Fruit fly (Drosophila melanogaster) whole organism, embryonic: Measurements from ENCODE around the gene CG3078.

ENCODE experiments used
- Adf1 ChIP-seq: fragments of 200-800 bp; sonication (Bioruptor generic); IDR thresholded peaks from 2 replicates; pipeline ENCODE4 v1.3.6; 2022; ENCODE audit warnings: missing biosample characterization, missing genetic modification characterization
- Bteb2 ChIP-seq: fragments of 200-800 bp; sonication (Bioruptor generic); optimal IDR thresholded peaks from 2 replicates; lab custom pipeline; 2016; ENCODE audit warnings: missing biosample characterization, missing genetic modification characterization
- CG12391 ChIP-seq: fragments of 200-800 bp; sonication (Bioruptor generic); optimal IDR thresholded peaks from 3 replicates; lab custom pipeline; 2018; ENCODE audit warnings: missing biosample characterization, mild to moderate bottlenecking, missing genetic modification characterization, moderate library complexity
- CG13287 ChIP-seq: fragments of 200-800 bp; sonication (Bioruptor generic); IDR thresholded peaks from 2 replicates; pipeline ENCODE4 v1.3.6; 2022; ENCODE audit warnings: missing biosample characterization, missing genetic modification characterization; ENCODE audit not compliant: partially characterized antibody
- CG14441 ChIP-seq: fragments of 200-800 bp; sonication (Bioruptor generic); IDR thresholded peaks from 2 replicates; pipeline ENCODE4 v1.3.6; 2022; ENCODE audit warnings: missing biosample characterization, missing genetic modification characterization
- CG15073 ChIP-seq: fragments of 200-800 bp; sonication (Bioruptor generic); optimal IDR thresholded peaks from 2 replicates; lab custom pipeline; 2016; ENCODE audit warnings: missing biosample characterization, missing genetic modification characterization
- CG2129 ChIP-seq: fragments of 200-800 bp; sonication (Bioruptor generic); IDR thresholded peaks from 2 replicates; pipeline ENCODE4 v1.3.6; 2022; ENCODE audit warnings: missing biosample characterization, missing genetic modification characterization; ENCODE audit not compliant: partially characterized antibody
- CG2889 ChIP-seq: fragments of 200-800 bp; sonication (Bioruptor generic); IDR thresholded peaks from 3 replicates; pipeline ENCODE4 v1.3.6; 2022; ENCODE audit warnings: missing biosample characterization, missing genetic modification characterization
- CG3726 ChIP-seq: fragments of 200-800 bp; sonication (Bioruptor generic); IDR thresholded peaks from 3 replicates; pipeline ENCODE4, ENCODE4 v1.3.6; 2022; ENCODE audit warnings: missing biosample characterization, missing genetic modification characterization
- CG4360 ChIP-seq: fragments of 200-800 bp; sonication (Bioruptor generic); IDR thresholded peaks from 2 replicates; pipeline ENCODE4 v1.3.6; 2022; ENCODE audit warnings: missing biosample characterization, missing genetic modification characterization
- CG7745 ChIP-seq: fragments of 200-800 bp; sonication (Bioruptor generic); optimal IDR thresholded peaks from 2 replicates; lab custom pipeline; 2018; ENCODE audit warnings: missing biosample characterization, mild to moderate bottlenecking, missing genetic modification characterization, moderate library complexity
- Chrac-16 ChIP-seq: fragments of 200-800 bp; sonication (Bioruptor generic); optimal IDR thresholded peaks from 3 replicates; lab custom pipeline; 2016; ENCODE audit warnings: missing biosample characterization, missing genetic modification characterization
- Dbx ChIP-seq: fragments of 200-800 bp; sonication (Bioruptor generic); IDR thresholded peaks from 3 replicates; pipeline ENCODE4 v1.3.6; 2022; ENCODE audit warnings: missing biosample characterization, missing genetic modification characterization
- Fer2 ChIP-seq: fragments of 200-800 bp; sonication (Bioruptor generic); optimal IDR thresholded peaks from 2 replicates; lab custom pipeline; 2018; ENCODE audit warnings: missing biosample characterization, mild to moderate bottlenecking, missing genetic modification characterization, moderate library complexity
- Hsf ChIP-seq: fragments of 200-800 bp; sonication (Bioruptor generic); optimal IDR thresholded peaks from 3 replicates; lab custom pipeline; 2016; ENCODE audit warnings: missing biosample characterization, missing genetic modification characterization
- Kr ChIP-seq: fragments of 200-800 bp; sonication (Bioruptor generic); optimal IDR thresholded peaks from 2 replicates; lab custom pipeline; 2017; ENCODE audit warnings: missing biosample characterization, mild to moderate bottlenecking, missing genetic modification characterization
- NC2α ChIP-seq: fragments of 200-800 bp; sonication (Bioruptor generic); optimal IDR thresholded peaks from 2 replicates; lab custom pipeline; 2016; ENCODE audit warnings: missing biosample characterization, missing genetic modification characterization
- NK7.1 ChIP-seq: fragments of 200-800 bp; sonication (Bioruptor generic); optimal IDR thresholded peaks from 3 replicates; lab custom pipeline; 2016; ENCODE audit warnings: missing biosample characterization, missing genetic modification characterization
- NfI ChIP-seq: fragments of 200-800 bp; sonication (Bioruptor generic); optimal IDR thresholded peaks from 3 replicates; lab custom pipeline; 2018; ENCODE audit warnings: missing biosample characterization, mild to moderate bottlenecking, missing genetic modification characterization, moderate library complexity
- Oaz ChIP-seq: fragments of 200-800 bp; sonication (Bioruptor generic); IDR thresholded peaks from 2 replicates; pipeline ENCODE4 v1.3.6; 2022; ENCODE audit warnings: missing biosample characterization, missing genetic modification characterization
- Ravus ChIP-seq: fragments of 200-800 bp; sonication (Bioruptor generic); IDR thresholded peaks from 2 replicates; pipeline ENCODE4 v1.3.6; 2022; ENCODE audit warnings: missing biosample characterization, missing genetic modification characterization
- Sox102F ChIP-seq: fragments of 200-800 bp; sonication (Bioruptor generic); optimal IDR thresholded peaks from 2 replicates; lab custom pipeline; 2018; ENCODE audit warnings: missing biosample characterization, mild to moderate bottlenecking, missing genetic modification characterization, moderate library complexity
- Tbp ChIP-seq: fragments of >200 bp; optimal IDR thresholded peaks from 2 replicates; lab custom pipeline; 2018; ENCODE audit warnings: missing biosample characterization, missing genetic modification characterization
- abd-A ChIP-seq: fragments of 200-800 bp; sonication (Bioruptor generic); optimal IDR thresholded peaks from 3 replicates; lab custom pipeline; 2019; ENCODE audit warnings: missing biosample characterization, mild to moderate bottlenecking, missing genetic modification characterization, moderate library complexity
- chif ChIP-seq, 2 experiments: fragments of 200-800 bp; sonication (Bioruptor generic); optimal IDR thresholded peaks; 3 replicates each; lab custom pipeline; 2016; ENCODE audit warnings: missing biosample characterization in 2 of 2, missing genetic modification characterization in 2 of 2
- chm ChIP-seq: fragments of 200-800 bp; sonication (Bioruptor generic); IDR thresholded peaks from 2 replicates; pipeline ENCODE4 v1.3.6; 2022; ENCODE audit warnings: missing biosample characterization, missing genetic modification characterization
- cwo ChIP-seq: fragments of 200-800 bp; sonication (Bioruptor generic); optimal IDR thresholded peaks from 3 replicates; lab custom pipeline; 2017; ENCODE audit warnings: missing biosample characterization, missing genetic modification characterization, mild to moderate bottlenecking, moderate library complexity, missing genetic modification reagents
- exex ChIP-seq: fragments of 200-800 bp; sonication (Bioruptor generic); optimal IDR thresholded peaks from 4 replicates; lab custom pipeline; 2018; ENCODE audit warnings: missing biosample characterization, mild to moderate bottlenecking, missing genetic modification characterization, moderate library complexity
- grn ChIP-seq: fragments of 200-800 bp; sonication (Bioruptor generic); optimal IDR thresholded peaks from 3 replicates; lab custom pipeline; 2017; ENCODE audit warnings: missing biosample characterization, missing genetic modification characterization
- hb ChIP-seq: fragments of 200-800 bp; sonication (Bioruptor generic); IDR thresholded peaks from 3 replicates; pipeline ENCODE4 v1.3.6; 2022; ENCODE audit warnings: missing biosample characterization, missing genetic modification characterization; ENCODE audit not compliant: partially characterized antibody
- jigr1 ChIP-seq: fragments of 200-800 bp; sonication (Bioruptor generic); IDR thresholded peaks from 3 replicates; pipeline ENCODE4 v1.3.6; 2022; ENCODE audit warnings: missing biosample characterization, missing genetic modification characterization
- luna ChIP-seq: fragments of 200-800 bp; sonication (Bioruptor generic); optimal IDR thresholded peaks from 2 replicates; lab custom pipeline; 2016; ENCODE audit warnings: missing biosample characterization, missing genetic modification characterization
- onecut ChIP-seq: fragments of 200-800 bp; sonication (Bioruptor generic); IDR thresholded peaks from 2 replicates; pipeline ENCODE4 v1.3.6; 2022; ENCODE audit warnings: missing biosample characterization, missing genetic modification characterization
- otp ChIP-seq: fragments of 200-800 bp; sonication (Bioruptor generic); IDR thresholded peaks from 3 replicates; pipeline ENCODE4, ENCODE4 v1.3.6; 2022; ENCODE audit warnings: missing biosample characterization, missing genetic modification characterization
- pb ChIP-seq: fragments of 200-800 bp; sonication (Bioruptor generic); optimal IDR thresholded peaks from 3 replicates; lab custom pipeline; 2016; ENCODE audit warnings: missing biosample characterization, missing genetic modification characterization
- peb ChIP-seq: fragments of 200-800 bp; sonication (Bioruptor generic); IDR thresholded peaks from 2 replicates; pipeline ENCODE4 v1.3.6; 2022; ENCODE audit warnings: missing biosample characterization, missing genetic modification characterization
- phol ChIP-seq: fragments of 200-800 bp; sonication (Bioruptor generic); optimal IDR thresholded peaks from 3 replicates; lab custom pipeline; 2018; ENCODE audit warnings: missing biosample characterization, mild to moderate bottlenecking, missing genetic modification characterization, moderate library complexity
- run ChIP-seq: fragments of 200-800 bp; sonication (Bioruptor generic); optimal IDR thresholded peaks from 3 replicates; lab custom pipeline; 2018; ENCODE audit warnings: missing biosample characterization, mild to moderate bottlenecking, missing genetic modification characterization
- sd ChIP-seq: fragments of 200-800 bp; sonication (Bioruptor generic); optimal IDR thresholded peaks from 3 replicates; lab custom pipeline; 2018; ENCODE audit warnings: missing biosample characterization, mild to moderate bottlenecking, missing genetic modification characterization, moderate library complexity
- stc ChIP-seq: fragments of 200-800 bp; sonication (Bioruptor generic); IDR thresholded peaks from 2 replicates; pipeline ENCODE4 v1.3.6; 2022; ENCODE audit warnings: missing biosample characterization, missing genetic modification characterization
- stwl ChIP-seq: fragments of 200-800 bp; sonication (Bioruptor generic); optimal IDR thresholded peaks from 3 replicates; lab custom pipeline; 2018; ENCODE audit warnings: missing biosample characterization, mild to moderate bottlenecking, missing genetic modification characterization, moderate library complexity
- toy ChIP-seq: fragments of 200-800 bp; sonication (Bioruptor generic); IDR thresholded peaks from 2 replicates; pipeline ENCODE4 v1.3.6; 2022; ENCODE audit warnings: missing biosample characterization, missing genetic modification characterization
- wdn ChIP-seq: fragments of 200-800 bp; sonication (Bioruptor generic); IDR thresholded peaks from 2 replicates; pipeline ENCODE4 v1.3.6; 2022; ENCODE audit warnings: missing biosample characterization, missing genetic modification characterization
- yki ChIP-seq: fragments of >200 bp; optimal IDR thresholded peaks from 3 replicates; lab custom pipeline; 2018
- zfh1 ChIP-seq: fragments of 200-800 bp; sonication (Bioruptor generic); IDR thresholded peaks from 3 replicates; pipeline ENCODE4 v1.3.6; 2022; ENCODE audit warnings: missing biosample characterization, missing genetic modification characterization
- zfh2 ChIP-seq: fragments of 200-800 bp; sonication (Bioruptor generic); optimal IDR thresholded peaks from 2 replicates; lab custom pipeline; 2016; ENCODE audit warnings: missing biosample characterization, missing genetic modification characterization

The CG3078 gene

DNA sequence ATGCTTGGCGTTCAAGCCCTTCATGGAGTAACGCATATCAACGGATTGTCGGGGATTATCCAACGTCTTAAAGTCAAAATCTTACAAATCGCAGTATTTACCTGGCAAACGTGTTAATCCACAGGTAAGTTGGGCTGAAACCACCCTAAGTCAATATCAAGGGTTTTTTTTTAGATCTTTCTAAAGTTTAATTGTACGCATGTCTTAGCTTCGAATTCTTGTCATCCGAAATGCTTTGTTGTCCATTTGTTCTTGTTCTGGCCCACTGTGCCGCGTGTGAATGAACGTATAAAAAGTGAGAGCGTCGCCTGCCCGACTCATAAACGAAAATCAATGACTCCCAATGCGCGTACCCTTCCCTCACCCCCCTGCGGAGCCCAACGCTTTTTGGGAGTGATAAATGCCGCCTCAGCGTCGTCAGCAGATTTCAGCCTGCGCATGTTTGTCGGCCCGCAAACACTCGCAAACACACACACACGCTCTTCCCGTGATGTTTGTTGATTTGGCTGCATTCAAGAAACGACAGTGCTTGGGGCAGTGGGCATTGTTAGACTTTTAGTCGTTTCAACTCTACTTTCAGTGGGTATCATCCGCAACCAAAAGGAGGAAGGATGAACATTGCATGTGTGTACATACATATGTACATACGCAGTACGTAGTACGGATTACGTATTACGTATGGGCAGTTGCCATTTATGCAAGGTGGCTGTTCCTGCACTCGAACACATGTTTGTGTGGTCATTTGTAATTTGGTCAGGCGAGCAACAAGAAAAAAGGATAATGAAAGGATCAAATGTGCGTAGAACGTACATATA is 36.8 kb upstream of the CG3078 start (continued):
- peak; percentile 77 for TF ChIP-seq CG14441 (GFP tag; lab: Robert Waterston, UW)
- peak; percentile 89 for TF ChIP-seq NC2α (GFP tag; lab: Kevin White, UChicago)
- TF ChIP-seq stwl (tag; lab: Kevin White, UChicago) = peak; percentile 3
- peak; percentile 48 for TF ChIP-seq Ravus (GFP tag; lab: Robert Waterston, UW)
- TF ChIP-seq zfh1 = peak; percentile 74; the same call in 2 of the 3 replicates
- no peak for TF ChIP-seq CG4360 (GFP tag; lab: Robert Waterston, UW)
- TF ChIP-seq CG12391 = peak; percentile 91
- TF ChIP-seq onecut (GFP tag; lab: Robert Waterston, UW) = peak; percentile 90
- TF ChIP-seq wdn = no peak
- no peak for TF ChIP-seq hb (GFP tag; lab: Robert Waterston, UW)

DNA sequence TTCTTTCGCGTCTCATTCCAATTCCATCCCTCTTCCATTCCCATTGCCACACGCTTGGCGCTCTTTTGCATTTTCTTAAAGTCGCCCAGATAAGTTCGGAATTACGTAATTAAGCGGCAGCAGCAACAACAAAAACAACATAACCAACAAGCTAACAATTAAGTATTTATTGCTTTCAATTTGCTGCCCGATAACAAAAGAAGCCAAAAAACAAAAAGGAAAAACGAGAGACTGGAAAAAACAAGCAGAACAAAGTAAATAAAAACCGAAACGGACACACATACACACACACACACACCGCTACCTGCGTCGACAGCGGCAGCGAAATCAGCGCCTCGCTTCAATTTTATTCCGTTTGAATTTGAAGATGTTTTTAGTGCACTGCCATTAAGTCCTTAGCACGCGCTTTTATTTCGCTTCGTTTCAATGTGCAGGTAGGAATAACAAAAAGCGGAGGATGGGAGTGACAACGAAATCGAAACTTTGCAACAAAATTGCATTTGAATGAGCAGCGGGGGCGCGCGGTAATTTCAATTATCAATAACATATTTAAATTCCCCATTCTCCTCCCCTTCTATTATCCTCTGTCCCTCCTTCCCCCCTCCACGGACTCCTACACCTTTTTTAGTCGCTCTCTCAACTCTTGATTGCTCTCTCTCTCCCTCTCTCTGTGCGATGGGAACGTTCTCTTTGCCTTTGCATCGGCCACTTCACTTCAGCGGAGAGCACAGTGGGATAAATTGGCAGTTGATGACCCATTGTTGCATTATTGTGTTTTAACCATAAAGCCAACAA is 36.0 kb upstream of the CG3078 start, which contains the start of gene Raf:
Gene Raf (plus strand): TSS at position 32 of the 795 bp plus-strand sequence.
- no peak for TF ChIP-seq stc
- TF ChIP-seq NfI (GFP tag; lab: Kevin White, UChicago) = no peak
- peak; percentile 78; the same call in 1 of the 3 replicates for TF ChIP-seq jigr1
- no peak for TF ChIP-seq run (tag; lab: Kevin White, UChicago)
- no peak for TF ChIP-seq chif (GFP tag; optimal IDR thresholded peaks at IDR 0.05; lab: Kevin White, UChicago)
- TF ChIP-seq grn = no peak
- TF ChIP-seq NK7.1 (GFP tag; lab: Kevin White, UChicago) = no peak
- no peak for TF ChIP-seq CG2129 (GFP tag; lab: Robert Waterston, UW)
- no peak for TF ChIP-seq toy
- TF ChIP-seq CG13287 = 0 out of 2 replicates have a peak, but pooled peaks have one; percentile 13
- no peak for TF ChIP-seq cwo (GFP tag; lab: Kevin White, UChicago)
- TF ChIP-seq Fer2 (tag; lab: Kevin White, UChicago) = peak; percentile 63
- peak; percentile 71 for TF ChIP-seq wdn
- peak; percentile 71 for TF ChIP-seq Adf1
- 0 out of 3 replicates have a peak, but pooled peaks have one; percentile 71 for TF ChIP-seq CG3726
- TF ChIP-seq otp (GFP tag; lab: Robert Waterston, UW) = peak; percentile 64; the same call in 2 of the 3 replicates
- no peak; the same call in 1 of the 2 replicates for TF ChIP-seq chm (GFP tag; lab: Robert Waterston, UW)
- 0 out of 3 replicates have a peak, but pooled peaks have one; percentile 40 for TF ChIP-seq Dbx (GFP tag; lab: Robert Waterston, UW)
- TF ChIP-seq exex (tag; lab: Kevin White, UChicago) = peak; percentile 61
- 0 out of 2 replicates have a peak, but pooled peaks have one; percentile 6 for TF ChIP-seq peb (GFP tag; lab: Robert Waterston, UW)
- peak; percentile 31 for TF ChIP-seq yki (lab: Kevin White, UChicago)
- no peak for TF ChIP-seq Chrac-16 (GFP tag; lab: Kevin White, UChicago)
- TF ChIP-seq CG15073 (GFP tag; lab: Kevin White, UChicago) = peak; percentile 63
- no peak for TF ChIP-seq Sox102F (GFP tag; lab: Kevin White, UChicago)
- no peak for TF ChIP-seq zfh2 (GFP tag; lab: Kevin White, UChicago)
- peak; percentile 26 for TF ChIP-seq Kr
- no peak for TF ChIP-seq CG7745
- no peak for TF ChIP-seq Hsf (GFP tag; lab: Kevin White, UChicago)
- TF ChIP-seq phol (tag; lab: Kevin White, UChicago) = no peak
- no peak for TF ChIP-seq Tbp (GFP tag; lab: Kevin White, UChicago)
- TF ChIP-seq luna = no peak
- no peak for TF ChIP-seq Oaz
- no peak for TF ChIP-seq hb (GFP tag; lab: Robert Waterston, UW)
- peak; percentile 62; the same call in 1 of the 3 replicates for TF ChIP-seq CG2889 (GFP tag; lab: Robert Waterston, UW)
- peak; percentile 16 for TF ChIP-seq sd
- no peak for TF ChIP-seq abd-A
- no peak for TF ChIP-seq pb (GFP tag; lab: Kevin White, UChicago)
- TF ChIP-seq Bteb2 = no peak
